Fruit fly (Drosophila melanogaster) whole organism, embryonic: ENCODE results near the gene CG5262.

ENCODE experiments used
- Asciz ChIP-seq: fragments of 200-800 bp; sonication (Bioruptor generic); optimal IDR thresholded peaks from 2 replicates; lab custom pipeline; 2017; ENCODE audit warnings: missing biosample characterization, mild to moderate bottlenecking, missing genetic modification characterization, missing genetic modification reagents
- B-H2 ChIP-seq: fragments of 200-800 bp; sonication (Bioruptor generic); optimal IDR thresholded peaks from 2 replicates; lab custom pipeline; 2018; ENCODE audit warnings: missing biosample characterization, mild to moderate bottlenecking, missing genetic modification characterization
- Bteb2 ChIP-seq: fragments of 200-800 bp; sonication (Bioruptor generic); optimal IDR thresholded peaks from 2 replicates; lab custom pipeline; 2016; ENCODE audit warnings: missing biosample characterization, missing genetic modification characterization
- CG10321 ChIP-seq: fragments of 200-800 bp; sonication (Bioruptor generic); IDR thresholded peaks from 2 replicates; pipeline ENCODE4 v1.3.6; 2022; ENCODE audit warnings: missing biosample characterization, missing genetic modification characterization
- CG12104 ChIP-seq: fragments of 200-800 bp; sonication (Bioruptor generic); optimal IDR thresholded peaks from 3 replicates; lab custom pipeline; 2016; ENCODE audit warnings: missing biosample characterization, missing genetic modification characterization
- CG12299 ChIP-seq: fragments of 200-800 bp; sonication (Bioruptor generic); optimal IDR thresholded peaks from 2 replicates; lab custom pipeline; 2018; ENCODE audit warnings: missing biosample characterization, mild to moderate bottlenecking, missing genetic modification characterization
- CG12769 ChIP-seq: fragments of 200-800 bp; sonication (Bioruptor generic); optimal IDR thresholded peaks from 2 replicates; lab custom pipeline; 2019; ENCODE audit warnings: missing biosample characterization, mild to moderate bottlenecking, missing genetic modification characterization, moderate library complexity
- CG13123 ChIP-seq: fragments of 200-800 bp; sonication (Bioruptor generic); optimal IDR thresholded peaks from 2 replicates; lab custom pipeline; 2016; ENCODE audit warnings: missing biosample characterization, missing genetic modification characterization
- CG13287 ChIP-seq: fragments of 200-800 bp; sonication (Bioruptor generic); IDR thresholded peaks from 2 replicates; pipeline ENCODE4 v1.3.6; 2022; ENCODE audit warnings: missing biosample characterization, missing genetic modification characterization; ENCODE audit not compliant: partially characterized antibody
- CG15011 ChIP-seq: fragments of 200-800 bp; sonication (Bioruptor generic); optimal IDR thresholded peaks from 3 replicates; lab custom pipeline; 2018; ENCODE audit warnings: missing biosample characterization, mild to moderate bottlenecking, missing genetic modification characterization
- CG15269 ChIP-seq: fragments of 200-800 bp; sonication (Bioruptor generic); optimal IDR thresholded peaks from 2 replicates; lab custom pipeline; 2018; ENCODE audit warnings: missing biosample characterization, mild to moderate bottlenecking, missing genetic modification characterization, moderate library complexity
- CG17186 ChIP-seq: fragments of 200-800 bp; sonication (Bioruptor generic); optimal IDR thresholded peaks from 3 replicates; lab custom pipeline; 2017; ENCODE audit warnings: missing biosample characterization, missing genetic modification reagents, missing genetic modification characterization
- CG1792 ChIP-seq: fragments of 200-800 bp; sonication (Bioruptor generic); optimal IDR thresholded peaks from 2 replicates; lab custom pipeline; 2016; ENCODE audit warnings: missing biosample characterization, missing genetic modification characterization
- CG18764 ChIP-seq: fragments of 200-800 bp; sonication (Bioruptor generic); optimal IDR thresholded peaks from 3 replicates; lab custom pipeline; 2016; ENCODE audit warnings: missing biosample characterization, missing genetic modification characterization
- CG31388 ChIP-seq: fragments of 200-800 bp; sonication (Bioruptor generic); optimal IDR thresholded peaks from 2 replicates; lab custom pipeline; 2016; ENCODE audit warnings: missing biosample characterization, missing genetic modification characterization
- CG31441 ChIP-seq: fragments of 200-800 bp; sonication (Bioruptor generic); IDR thresholded peaks from 2 replicates; pipeline ENCODE4 v1.3.6; 2022; ENCODE audit warnings: missing biosample characterization, missing genetic modification characterization
- CG32772 ChIP-seq: fragments of 200-800 bp; sonication (Bioruptor generic); IDR thresholded peaks from 2 replicates; pipeline ENCODE4 v1.3.6; 2022; ENCODE audit warnings: missing biosample characterization, missing genetic modification characterization
- CG4360 ChIP-seq: fragments of 200-800 bp; sonication (Bioruptor generic); IDR thresholded peaks from 2 replicates; pipeline ENCODE4 v1.3.6; 2022; ENCODE audit warnings: missing biosample characterization, missing genetic modification characterization
- CG5953 ChIP-seq: fragments of 200-800 bp; sonication (Bioruptor generic); IDR thresholded peaks from 2 replicates; pipeline ENCODE4 v1.3.6; 2022; ENCODE audit warnings: missing biosample characterization, missing genetic modification characterization
- CG6689 ChIP-seq: fragments of 200-800 bp; sonication (Bioruptor generic); IDR thresholded peaks from 2 replicates; pipeline ENCODE4 v1.3.6; 2022; ENCODE audit warnings: missing biosample characterization, missing genetic modification characterization
- CG6765 ChIP-seq: fragments of 200-800 bp; sonication (Bioruptor generic); optimal IDR thresholded peaks from 3 replicates; lab custom pipeline; 2017; ENCODE audit warnings: missing biosample characterization, mild to moderate bottlenecking, missing genetic modification characterization
- CG6813 ChIP-seq: fragments of 200-800 bp; sonication (Bioruptor generic); optimal IDR thresholded peaks from 2 replicates; lab custom pipeline; 2017; ENCODE audit warnings: missing biosample characterization, missing genetic modification characterization, mild to moderate bottlenecking, moderate library complexity, missing genetic modification reagents
- CTCF ChIP-seq: fragments of 200-800 bp; sonication (Bioruptor generic); optimal IDR thresholded peaks from 2 replicates; lab custom pipeline; 2017; ENCODE audit warnings: missing biosample characterization, mild to moderate bottlenecking, missing genetic modification characterization, moderate library complexity
- Dfd ChIP-seq, 2 experiments: fragments of >200 bp; optimal IDR thresholded peaks; 2 replicates each; lab custom pipeline; 2017; ENCODE audit warnings: missing biosample characterization in 2 of 2, missing genetic modification characterization in 2 of 2
- Dref ChIP-seq: fragments of 200-800 bp; sonication (Bioruptor generic); IDR thresholded peaks from 2 replicates; pipeline ENCODE4 v1.3.6; 2022; ENCODE audit warnings: missing biosample characterization, missing genetic modification characterization
- Drgx ChIP-seq: fragments of 200-800 bp; sonication (Bioruptor generic); IDR thresholded peaks from 2 replicates; pipeline ENCODE4 v1.3.6; 2022; ENCODE audit warnings: missing biosample characterization, missing genetic modification characterization
- H15 ChIP-seq: fragments of 200-800 bp; sonication (Bioruptor generic); IDR thresholded peaks from 3 replicates; pipeline ENCODE4 v1.3.6; 2022; ENCODE audit warnings: missing biosample characterization, missing genetic modification characterization
- Hr39 ChIP-seq: fragments of >200 bp; optimal IDR thresholded peaks from 2 replicates; lab custom pipeline; 2017
- Mrtf ChIP-seq: fragments of 200-800 bp; sonication (Bioruptor generic); IDR thresholded peaks from 3 replicates; pipeline ENCODE4 v1.3.6; 2022; ENCODE audit warnings: missing biosample characterization, missing genetic modification characterization
- Nf-YA ChIP-seq: fragments of 200-800 bp; sonication (Bioruptor generic); IDR thresholded peaks from 2 replicates; pipeline ENCODE4 v1.3.6; 2022; ENCODE audit warnings: missing biosample characterization, missing genetic modification characterization
- ato ChIP-seq: fragments of 200-800 bp; sonication (Bioruptor generic); IDR thresholded peaks from 2 replicates; pipeline ENCODE4 v1.3.6; 2022; ENCODE audit warnings: missing biosample characterization, missing genetic modification characterization; ENCODE audit not compliant: partially characterized antibody
- chn ChIP-seq: fragments of 200-800 bp; sonication (Bioruptor generic); optimal IDR thresholded peaks from 2 replicates; lab custom pipeline; 2016; ENCODE audit warnings: missing biosample characterization, missing genetic modification characterization
- danr ChIP-seq: fragments of 200-800 bp; sonication (Bioruptor generic); IDR thresholded peaks from 2 replicates; pipeline ENCODE4 v1.3.6; 2022; ENCODE audit warnings: missing biosample characterization, missing genetic modification characterization
- exex ChIP-seq: fragments of 200-800 bp; sonication (Bioruptor generic); optimal IDR thresholded peaks from 4 replicates; lab custom pipeline; 2018; ENCODE audit warnings: missing biosample characterization, mild to moderate bottlenecking, missing genetic modification characterization, moderate library complexity
- ftz-f1 ChIP-seq: fragments of 200-800 bp; sonication (Bioruptor generic); optimal IDR thresholded peaks from 2 replicates; lab custom pipeline; 2016; ENCODE audit warnings: missing biosample characterization, missing genetic modification characterization
- gce ChIP-seq: fragments of 200-800 bp; sonication (Bioruptor generic); IDR thresholded peaks from 3 replicates; pipeline ENCODE4 v1.3.6; 2022; ENCODE audit warnings: missing biosample characterization, missing genetic modification characterization
- ind ChIP-seq: fragments of 200-800 bp; sonication (Bioruptor generic); optimal IDR thresholded peaks from 3 replicates; lab custom pipeline; 2016; ENCODE audit warnings: missing biosample characterization, missing genetic modification characterization
- lab ChIP-seq: fragments of 200-800 bp; sonication (Bioruptor generic); optimal IDR thresholded peaks from 3 replicates; lab custom pipeline; 2017; ENCODE audit warnings: missing biosample characterization, missing genetic modification characterization, mild to moderate bottlenecking, moderate library complexity, missing genetic modification reagents
- nerfin-1 ChIP-seq: fragments of 200-800 bp; sonication (Bioruptor generic); optimal IDR thresholded peaks from 3 replicates; lab custom pipeline; 2019; ENCODE audit warnings: missing biosample characterization, mild to moderate bottlenecking, missing genetic modification characterization, moderate library complexity
- nmo ChIP-seq: fragments of 200-800 bp; sonication (Bioruptor generic); optimal IDR thresholded peaks from 2 replicates; lab custom pipeline; 2018; ENCODE audit warnings: missing biosample characterization, mild to moderate bottlenecking, missing genetic modification characterization, moderate library complexity
- odd ChIP-seq: fragments of 200-800 bp; sonication (Bioruptor generic); optimal IDR thresholded peaks from 2 replicates; lab custom pipeline; 2017; ENCODE audit warnings: missing biosample characterization, mild to moderate bottlenecking, missing genetic modification characterization
- peb ChIP-seq: fragments of 200-800 bp; sonication (Bioruptor generic); IDR thresholded peaks from 2 replicates; pipeline ENCODE4 v1.3.6; 2022; ENCODE audit warnings: missing biosample characterization, missing genetic modification characterization
- prd ChIP-seq, 3 experiments: fragments of >200 bp in 2 of 3; fragments of 200-800 bp in 1 of 3; sonication (Bioruptor generic) in 1 of 3; optimal IDR thresholded peaks in 2 of 3; IDR thresholded peaks in 1 of 3; 2 replicates in 2 of 3; 3 replicates in 1 of 3; pipeline versions ENCODE4 v1.3.6 to Lab custom; 2017 to 2022; ENCODE audit warnings: missing biosample characterization in 1 of 3, missing genetic modification characterization in 1 of 3
- psq ChIP-seq: fragments of 200-800 bp; sonication (Bioruptor generic); optimal IDR thresholded peaks from 2 replicates; lab custom pipeline; 2017; ENCODE audit warnings: missing biosample characterization, missing genetic modification characterization
- seq ChIP-seq: fragments of 200-800 bp; sonication (Bioruptor generic); IDR thresholded peaks from 2 replicates; pipeline ENCODE4 v1.3.6; 2022; ENCODE audit warnings: missing biosample characterization, missing genetic modification characterization
- sisA ChIP-seq: fragments of 200-800 bp; sonication (Bioruptor generic); IDR thresholded peaks from 2 replicates; pipeline ENCODE4 v1.3.6; 2022; ENCODE audit warnings: missing biosample characterization, missing genetic modification characterization
- slou ChIP-seq: fragments of 200-800 bp; sonication (Bioruptor generic); optimal IDR thresholded peaks from 3 replicates; lab custom pipeline; 2016; ENCODE audit warnings: missing biosample characterization, missing genetic modification characterization
- tgo ChIP-seq: fragments of 200-800 bp; sonication (Bioruptor generic); IDR thresholded peaks from 3 replicates; pipeline ENCODE4 v1.3.6; 2022; ENCODE audit warnings: missing biosample characterization, missing genetic modification characterization
- wdn ChIP-seq: fragments of 200-800 bp; sonication (Bioruptor generic); IDR thresholded peaks from 2 replicates; pipeline ENCODE4 v1.3.6; 2022; ENCODE audit warnings: missing biosample characterization, missing genetic modification characterization

The CG5262 gene

DNA sequence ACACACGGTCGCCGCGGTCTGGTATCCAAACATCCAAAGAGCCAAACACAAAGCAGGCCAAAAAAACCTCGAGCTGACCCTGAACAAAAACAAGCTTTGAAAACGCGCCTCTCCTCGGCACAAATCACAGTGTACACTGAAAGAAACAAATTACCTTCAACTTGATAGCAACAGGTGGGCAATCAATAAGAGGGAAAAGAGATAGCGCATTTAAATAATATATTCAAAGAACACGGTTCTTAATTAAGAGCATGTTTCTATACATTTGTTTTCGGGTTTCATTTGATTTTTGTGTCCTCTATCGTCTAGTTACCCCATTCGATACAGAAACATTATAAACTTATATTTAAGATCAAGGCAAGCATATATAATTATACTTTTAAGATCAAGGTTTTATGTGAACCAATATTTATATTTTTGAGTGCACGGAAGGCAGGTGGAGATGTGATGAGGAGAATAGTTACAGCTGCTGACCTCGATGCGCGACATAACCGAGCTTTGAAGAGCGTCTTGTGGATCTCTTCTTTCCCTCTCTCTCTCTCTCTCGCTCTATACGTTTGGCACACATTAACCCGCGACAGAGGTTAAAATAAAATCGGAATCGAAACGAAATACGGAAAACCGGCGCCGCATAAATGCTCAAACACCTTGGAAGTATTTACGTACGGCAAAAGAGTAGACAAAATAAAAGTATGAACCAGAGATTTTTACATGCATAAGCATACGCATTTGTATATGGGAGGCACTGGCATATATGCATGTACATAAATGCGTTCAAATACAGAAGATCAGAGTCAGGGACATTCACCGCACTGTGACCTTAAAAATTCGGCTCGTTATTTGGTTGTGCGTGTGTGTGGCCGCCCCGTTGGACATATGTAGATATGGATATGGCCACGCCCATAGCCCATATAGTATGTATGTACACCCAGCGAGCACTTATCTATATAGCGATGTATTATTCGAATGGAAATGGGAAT, 31.7 kb downstream of the CG5262 start (continued):
- TF ChIP-seq CG6813 (peak; percentile 67), tgo (GFP tag; lab: Robert Waterston, UW) (peak; percentile 79), nmo (GFP tag; lab: Kevin White, UChicago) (peak; percentile 91), psq (GFP tag; lab: Kevin White, UChicago) (peak; percentile 10), lab (GFP tag; lab: Kevin White, UChicago) (peak; percentile 88), CG13123 (GFP tag; lab: Kevin White, UChicago) (peak; percentile 42), CG6689 (GFP tag; lab: Robert Waterston, UW) (peak; percentile 84), odd (GFP tag; lab: Kevin White, UChicago) (peak; percentile 82), slou (GFP tag; lab: Kevin White, UChicago) (peak; percentile 52), B-H2 (GFP tag; lab: Kevin White, UChicago) (no peak), gce (GFP tag; lab: Robert Waterston, UW) (peak; percentile 51; the same call in 1 of the 3 replicates), CG15011 (GFP tag; lab: Kevin White, UChicago) (peak; percentile 70), CG5953 (GFP tag; lab: Robert Waterston, UW) (no peak; the same call in 1 of the 2 replicates), Asciz (GFP tag; lab: Kevin White, UChicago) (peak; percentile 89), prd (optimal IDR thresholded peaks at IDR 0.05; lab: Kevin White, UChicago) (no peak), prd (GFP tag; IDR thresholded peaks at IDR 0.05; lab: Robert Waterston, UW) (peak; percentile 81), nerfin-1 (tag; lab: Kevin White, UChicago) (peak; percentile 84), ato (GFP tag; lab: Robert Waterston, UW) (no peak), CG12769 (peak; percentile 56), Mrtf (GFP tag; lab: Robert Waterston, UW) (peak; percentile 63; the same call in 1 of the 3 replicates), sisA (GFP tag; lab: Robert Waterston, UW) (peak; percentile 83), CG10321 (GFP tag; lab: Robert Waterston, UW) (peak; percentile 40; the same call in 1 of the 2 replicates), chn (GFP tag; lab: Kevin White, UChicago) (peak; percentile 73), CG31388 (GFP tag; lab: Kevin White, UChicago) (peak; percentile 67), CG12104 (GFP tag; lab: Kevin White, UChicago) (peak; percentile 81), H15 (GFP tag; lab: Robert Waterston, UW) (peak; percentile 77), CG18764 (GFP tag; lab: Kevin White, UChicago) (peak; percentile 60), CG15269 (tag; lab: Kevin White, UChicago) (peak; percentile 92), CG17186 (GFP tag; lab: Kevin White, UChicago) (peak; percentile 26), danr (GFP tag; lab: Robert Waterston, UW) (peak; percentile 57; the same call in 1 of the 2 replicates), CG6765 (peak; percentile 78), CG31441 (GFP tag; lab: Robert Waterston, UW) (peak; percentile 86), Hr39 (no peak), CG12299 (tag; lab: Kevin White, UChicago) (peak; percentile 75), exex (tag; lab: Kevin White, UChicago) (peak; percentile 55), wdn (GFP tag; lab: Robert Waterston, UW) (0 out of 2 replicates have a peak, but pooled peaks have one; percentile 21), Drgx (GFP tag; lab: Robert Waterston, UW) (peak; percentile 78), ind (peak; percentile 85), CG32772 (GFP tag; lab: Robert Waterston, UW) (peak; percentile 23; the same call in 1 of the 2 replicates), CG4360 (no peak), seq (GFP tag; lab: Robert Waterston, UW) (peak; percentile 86), peb (GFP tag; lab: Robert Waterston, UW) (peak; percentile 51; the same call in 1 of the 2 replicates), Bteb2 (GFP tag; lab: Kevin White, UChicago) (peak; percentile 71), ftz-f1 (peak; percentile 85), CG13287 (GFP tag; lab: Robert Waterston, UW) (peak; percentile 18; the same call in 1 of the 2 replicates), CG1792 (GFP tag; lab: Kevin White, UChicago) (peak; percentile 41), Nf-YA (GFP tag; lab: Robert Waterston, UW) (0 out of 2 replicates have a peak, but pooled peaks have one; percentile 39), CTCF (peak; percentile 41), Dfd (GFP tag; optimal IDR thresholded peaks at IDR 0.05; lab: Kevin White, UChicago) (no peak), Dref (no peak)
